Worm (Caenorhabditis elegans): ENCODE results near the gene srh-97.

DNA sequence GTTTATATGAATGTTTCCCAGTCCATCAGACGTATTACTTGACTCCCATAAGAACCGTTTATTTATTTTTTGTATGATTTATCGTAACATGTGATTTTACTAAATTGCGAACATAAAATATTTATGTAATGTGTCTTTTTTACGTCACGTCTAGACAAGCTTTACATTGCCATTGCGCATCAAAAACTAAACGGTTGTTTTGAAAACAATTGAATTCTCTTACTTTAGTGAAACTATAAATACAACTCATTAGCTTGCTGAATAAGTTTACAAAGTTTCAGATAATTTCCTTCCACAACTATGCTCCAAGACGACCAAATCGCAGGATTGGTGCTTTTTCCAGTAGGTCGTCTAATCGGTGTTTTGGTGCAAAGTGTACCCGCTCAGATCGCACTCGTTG lies 42.0 kb upstream of the srh-97 start, which contains the start of gene srx-54:
- TF ChIP-seq nhr-80 (tag; optimal IDR thresholded peaks at IDR 0.05) (no peak), hmg-20 (GFP tag; IDR thresholded peaks at IDR 0.05) (no peak), cebp-1 (GFP tag; IDR thresholded peaks at IDR 0.05) (no peak), cebp-1 (tag; optimal IDR thresholded peaks at IDR 0.05) (no peak), sptf-2 (GFP tag; optimal IDR thresholded peaks at IDR 0.05) (no peak), rec-8 (tag; optimal IDR thresholded peaks at IDR 0.05) (no peak), efl-1 (GFP tag; optimal IDR thresholded peaks at IDR 0.05) (no peak), F52B5.7 (tag; optimal IDR thresholded peaks at IDR 0.05) (no peak), lin-35 (GFP tag; optimal IDR thresholded peaks at IDR 0.05) (no peak), snpc-3.4 (tag; optimal IDR thresholded peaks at IDR 0.05) (no peak), mel-28 (tag; optimal IDR thresholded peaks at IDR 0.05; ENCODE audit: borderline replicate concordance) (no peak), F22D6.2 (tag; optimal IDR thresholded peaks at IDR 0.05) (no peak), ekl-4 (GFP tag; IDR thresholded peaks at IDR 0.05) (no peak), unc-62 (GFP tag; optimal IDR thresholded peaks at IDR 0.05) (no peak)
